Worm (Caenorhabditis elegans) whole organism, L4 larva: ENCODE measurements around the gene F08H9.3.

ENCODE experiments used
- F26F4.8 ChIP-seq: fragments of 200-800 bp; sonication (Bioruptor generic); conservative IDR thresholded peaks from 2 replicates; pipeline ENCODE4 v1.3.6; 2022; ENCODE audit warnings: missing genetic modification characterization, missing compliant biosample characterization
- F49E8.2 ChIP-seq: sonication (generic microtip); optimal IDR thresholded peaks from 2 replicates; lab custom pipeline; 2016; ENCODE audit warnings: missing compliant biosample characterization, mild to moderate bottlenecking, missing genetic modification characterization, borderline replicate concordance
- T26A8.4 ChIP-seq: fragments of 200-800 bp; sonication (Bioruptor generic); IDR thresholded peaks from 2 replicates; pipeline ENCODE4 v1.3.6; 2022; ENCODE audit warnings: missing genetic modification characterization, missing compliant biosample characterization
- Y48G9A.11 ChIP-seq: fragments of 200-800 bp; sonication (Bioruptor generic); IDR thresholded peaks from 2 replicates; pipeline ENCODE4 v1.3.6; 2022; ENCODE audit warnings: missing genetic modification reagents, missing genetic modification characterization, missing compliant biosample characterization
- Y5F2A.4 ChIP-seq: fragments of 200-800 bp; sonication (Bioruptor generic); optimal IDR thresholded peaks from 2 replicates; lab custom pipeline; 2018; ENCODE audit warnings: mild to moderate bottlenecking, missing genetic modification characterization, missing compliant biosample characterization
- Y75B8A.6 ChIP-seq: fragments of 200-800 bp; sonication (Bioruptor generic); IDR thresholded peaks from 2 replicates; pipeline ENCODE4 v1.3.6; 2022; ENCODE audit warnings: missing genetic modification reagents, missing genetic modification characterization, missing compliant biosample characterization
- aha-1 ChIP-seq: fragments of 150-350 bp; peaks from one replicate; lab custom pipeline; 2014; ENCODE audit warnings: missing biosample characterization, missing genetic modification characterization
- arid-1 ChIP-seq: fragments of 200-800 bp; sonication (Bioruptor generic); conservative IDR thresholded peaks from 2 replicates; pipeline ENCODE4 v1.3.6; 2022; ENCODE audit warnings: missing genetic modification reagents, missing genetic modification characterization, missing compliant biosample characterization
- ceh-28 ChIP-seq: fragments of 150-350 bp; optimal IDR thresholded peaks from 2 replicates; lab custom pipeline; 2014; ENCODE audit warnings: missing biosample characterization, missing genetic modification reagents, missing genetic modification characterization
- ceh-32 ChIP-seq: sonication (generic microtip); optimal IDR thresholded peaks from 2 replicates; lab custom pipeline; 2016; ENCODE audit warnings: mild to moderate bottlenecking, missing genetic modification characterization, missing compliant biosample characterization; ENCODE audit not compliant: poor library complexity
- ceh-44 ChIP-seq: fragments of 200-800 bp; sonication (Bioruptor generic); IDR thresholded peaks from 2 replicates; pipeline ENCODE4 v1.3.6; 2022; ENCODE audit warnings: missing genetic modification reagents, missing genetic modification characterization, missing compliant biosample characterization
- cey-2 ChIP-seq: sonication (generic microtip); optimal IDR thresholded peaks from 3 replicates; lab custom pipeline; 2017; ENCODE audit warnings: missing genetic modification characterization, mild to moderate bottlenecking, missing compliant biosample characterization, antibody characterized with exemption, borderline replicate concordance; ENCODE audit not compliant: insufficient read depth
- daf-8 ChIP-seq: fragments of 200-800 bp; sonication (Bioruptor generic); IDR thresholded peaks from 2 replicates; pipeline ENCODE4 v1.3.6; 2022; ENCODE audit warnings: missing genetic modification characterization, missing compliant biosample characterization
- dmd-6 ChIP-seq: fragments of 200-800 bp; sonication (Bioruptor generic); IDR thresholded peaks from 2 replicates; pipeline ENCODE4 v1.3.6; 2022; ENCODE audit warnings: missing genetic modification reagents, missing genetic modification characterization, missing compliant biosample characterization
- dve-1 ChIP-seq: sonication (generic microtip); optimal IDR thresholded peaks from 2 replicates; lab custom pipeline; 2017; ENCODE audit warnings: antibody characterized with exemption, mild to moderate bottlenecking, missing genetic modification characterization, missing compliant biosample characterization; ENCODE audit not compliant: insufficient read depth
- egl-27 ChIP-seq: sonication (generic microtip); optimal IDR thresholded peaks from 3 replicates; lab custom pipeline; 2017; ENCODE audit warnings: missing biosample characterization, missing genetic modification reagents, missing genetic modification characterization
- fos-1 ChIP-seq: fragments of 150-350 bp; optimal IDR thresholded peaks from 2 replicates; lab custom pipeline; 2014; ENCODE audit warnings: missing biosample characterization, missing genetic modification characterization
- hlh-11 ChIP-seq: fragments of 200-800 bp; sonication (Bioruptor generic); optimal IDR thresholded peaks from 2 replicates; lab custom pipeline; 2018; ENCODE audit warnings: mild to moderate bottlenecking, missing genetic modification characterization, missing compliant biosample characterization
- jun-1 ChIP-seq: fragments of 150-350 bp; optimal IDR thresholded peaks from 2 replicates; lab custom pipeline; 2014; ENCODE audit warnings: missing biosample characterization, missing genetic modification reagents, missing genetic modification characterization
- lin-1 ChIP-seq: fragments of 200-800 bp; sonication (Bioruptor generic); IDR thresholded peaks from 2 replicates; pipeline ENCODE4 v1.3.6; 2022; ENCODE audit warnings: missing genetic modification reagents, missing genetic modification characterization, missing compliant biosample characterization
- mdl-1 ChIP-seq, 2 experiments: fragments of 150-350 bp in 1 of 2; sonication (generic microtip) in 1 of 2; optimal IDR thresholded peaks; 2 replicates each; lab custom pipeline; 2014 to 2017; ENCODE audit warnings: missing biosample characterization in 2 of 2, missing genetic modification characterization in 2 of 2
- mdt-29 ChIP-seq: fragments of 200-800 bp; sonication (Bioruptor generic); IDR thresholded peaks from 2 replicates; pipeline ENCODE4 v1.3.6; 2022; ENCODE audit warnings: missing genetic modification reagents, missing genetic modification characterization, missing compliant biosample characterization
- mep-1 ChIP-seq: fragments of 150-350 bp; sonication (generic microtip); optimal IDR thresholded peaks from 3 replicates; lab custom pipeline; 2014; ENCODE audit warnings: missing biosample characterization, missing genetic modification characterization
- mes-2 ChIP-seq: sonication (generic microtip); optimal IDR thresholded peaks from 2 replicates; lab custom pipeline; 2016; ENCODE audit warnings: missing genotype, mild to moderate bottlenecking, missing genetic modification characterization, missing compliant biosample characterization; ENCODE audit not compliant: poor library complexity, severe bottlenecking
- mxl-3 ChIP-seq: fragments of 200-800 bp; sonication (Bioruptor generic); optimal IDR thresholded peaks from 2 replicates; lab custom pipeline; 2018; ENCODE audit warnings: mild to moderate bottlenecking, missing genetic modification characterization, missing compliant biosample characterization
- nhr-102 ChIP-seq: sonication (generic microtip); optimal IDR thresholded peaks from 2 replicates; lab custom pipeline; 2016; ENCODE audit warnings: mild to moderate bottlenecking, missing genetic modification characterization, moderate library complexity, missing compliant biosample characterization
- nhr-25 ChIP-seq: sonication (generic microtip); optimal IDR thresholded peaks from 2 replicates; lab custom pipeline; 2017; ENCODE audit warnings: missing genetic modification characterization, mild to moderate bottlenecking, missing compliant biosample characterization, antibody characterized with exemption, moderate library complexity, borderline replicate concordance; ENCODE audit not compliant: insufficient read depth
- nhr-28 ChIP-seq: fragments of 150-350 bp; optimal IDR thresholded peaks from 2 replicates; lab custom pipeline; 2014; ENCODE audit warnings: missing biosample characterization, missing genetic modification characterization
- nhr-48 ChIP-seq: sonication (generic microtip); optimal IDR thresholded peaks from 2 replicates; lab custom pipeline; 2016; ENCODE audit warnings: mild to moderate bottlenecking, missing genetic modification characterization, missing compliant biosample characterization
- nhr-6 ChIP-seq: fragments of 150-350 bp; optimal IDR thresholded peaks from 2 replicates; lab custom pipeline; 2014; ENCODE audit warnings: missing biosample characterization, missing genetic modification characterization
- nhr-76 ChIP-seq: fragments of 150-350 bp; optimal IDR thresholded peaks from 2 replicates; lab custom pipeline; 2014; ENCODE audit warnings: missing biosample characterization, missing genetic modification characterization
- pqm-1 ChIP-seq: sonication (generic microtip); optimal IDR thresholded peaks from 2 replicates; lab custom pipeline; 2017; ENCODE audit warnings: missing biosample characterization, missing genetic modification characterization
- rbr-2 ChIP-seq: sonication (generic microtip); optimal IDR thresholded peaks from 2 replicates; lab custom pipeline; 2016; ENCODE audit warnings: missing genotype, missing genetic modification characterization, missing compliant biosample characterization
- skn-1 ChIP-seq: fragments of 150-350 bp; optimal IDR thresholded peaks from 2 replicates; lab custom pipeline; 2014; ENCODE audit warnings: missing biosample characterization, missing genetic modification characterization
- spr-1 ChIP-seq: sonication (generic microtip); optimal IDR thresholded peaks from 2 replicates; lab custom pipeline; 2016; ENCODE audit warnings: mild to moderate bottlenecking, missing genetic modification characterization, missing compliant biosample characterization
- tra-1 ChIP-seq: fragments of 200-800 bp; sonication (Bioruptor generic); IDR thresholded peaks from 2 replicates; pipeline ENCODE4 v1.3.6; 2022; ENCODE audit warnings: missing genetic modification reagents, missing genetic modification characterization, missing compliant biosample characterization
- unc-62 ChIP-seq, 3 experiments: fragments of 150-350 bp in 1 of 3; sonication (generic microtip); optimal IDR thresholded peaks in 2 of 3; peaks in 1 of 3; 1 replicate in 1 of 3; 2 replicates in 2 of 3; lab custom pipeline; 2014 to 2017; ENCODE audit warnings: missing biosample characterization in 3 of 3, missing genetic modification characterization in 3 of 3, missing genetic modification reagents in 3 of 3, missing genotype in 1 of 3
- zfp-2 ChIP-seq: sonication (generic microtip); optimal IDR thresholded peaks from 2 replicates; lab custom pipeline; 2016; ENCODE audit warnings: mild to moderate bottlenecking, missing genetic modification characterization, missing compliant biosample characterization
- zip-2 ChIP-seq: fragments of 150-350 bp; optimal IDR thresholded peaks from 2 replicates; lab custom pipeline; 2014; ENCODE audit warnings: missing biosample characterization, missing genetic modification characterization

Gene F08H9.3

ce11 chrV:14508556-14508955 is 45.4 kb upstream of the F08H9.3 start:
- TF ChIP-seq tra-1 (GFP tag; lab: Robert Waterston, UW) (no peak), unc-62 (GFP tag; optimal IDR thresholded peaks at IDR 0.05 in 1 of 2; lab: Kevin White, UChicago) (peak in 1 of 2 experiments; percentile 66), unc-62 (tag; optimal IDR thresholded peaks at IDR 0.05; lab: Kevin White, UChicago) (no peak), daf-8 (GFP tag; lab: Robert Waterston, UW) (no peak), arid-1 (GFP tag; lab: Robert Waterston, UW) (no peak), nhr-6 (tag; lab: Kevin White, UChicago) (no peak), aha-1 (tag; lab: Kevin White, UChicago) (peak; percentile 68)

ce11 chrV:14508005-14508521 is 44.9 kb upstream of the F08H9.3 start, which contains the start of gene R02D5.1:
Gene R02D5.1 (plus strand): TSS chrV:14508249.
- no peak for TF ChIP-seq F26F4.8
- peak; percentile 43 for TF ChIP-seq nhr-48 (tag; lab: Kevin White, UChicago)
- TF ChIP-seq jun-1 = no peak
- no peak for TF ChIP-seq Y48G9A.11 (GFP tag; lab: Robert Waterston, UW)
- TF ChIP-seq T26A8.4 (GFP tag; lab: Robert Waterston, UW) = no peak
- peak; percentile 25 for TF ChIP-seq hlh-11

- TF ChIP-seq ceh-44 (GFP tag; lab: Robert Waterston, UW) (no peak), F49E8.2 (tag; lab: Kevin White, UChicago) (no peak), nhr-28 (peak; percentile 13), T26A8.4 (GFP tag; lab: Robert Waterston, UW) (no peak), unc-62 (GFP tag; optimal IDR thresholded peaks at IDR 0.05 in 1 of 2; lab: Kevin White, UChicago) (peak in 1 of 2 experiments; percentile 40), unc-62 (tag; optimal IDR thresholded peaks at IDR 0.05; lab: Kevin White, UChicago) (no peak), aha-1 (tag; lab: Kevin White, UChicago) (peak; percentile 75), fos-1 (no peak), mdt-29 (GFP tag; lab: Robert Waterston, UW) (no peak)
These were observed 43.9 kb upstream of the F08H9.3 start for ce11 chrV:14506713-14507675.

- TF ChIP-seq unc-62 (GFP tag; optimal IDR thresholded peaks at IDR 0.05 in 1 of 2; lab: Kevin White, UChicago) (peak in 1 of 2 experiments; percentile 66), unc-62 (tag; optimal IDR thresholded peaks at IDR 0.05; lab: Kevin White, UChicago) (no peak), spr-1 (peak; percentile 69), nhr-102 (tag; lab: Kevin White, UChicago) (peak; percentile 17), mdl-1 (tag; optimal IDR thresholded peaks at IDR 0.05; lab: Kevin White, UChicago) (peak; percentile 52 to 56), Y5F2A.4 (GFP tag; lab: Kevin White, UChicago) (no peak), mep-1 (tag; lab: Kevin White, UChicago) (peak; percentile 2), egl-27 (no peak), nhr-25 (tag; lab: Kevin White, UChicago) (peak; percentile 4), mes-2 (tag; lab: Kevin White, UChicago) (peak; percentile 34), rbr-2 (tag; lab: Kevin White, UChicago) (peak; percentile 26), aha-1 (tag; lab: Kevin White, UChicago) (peak; percentile 81), jun-1 (no peak), daf-8 (GFP tag; lab: Robert Waterston, UW) (no peak), nhr-48 (tag; lab: Kevin White, UChicago) (peak; percentile 78), pqm-1 (tag; lab: Kevin White, UChicago) (peak; percentile 77), mxl-3 (GFP tag; lab: Kevin White, UChicago) (peak; percentile 92), mdt-29 (GFP tag; lab: Robert Waterston, UW) (no peak), ceh-32 (no peak), tra-1 (GFP tag; lab: Robert Waterston, UW) (peak; percentile 72; the same call in 1 of the 2 replicates), zip-2 (tag; lab: Kevin White, UChicago) (no peak), lin-1 (GFP tag; lab: Robert Waterston, UW) (peak; percentile 28; the same call in 1 of the 2 replicates), dve-1 (tag; lab: Kevin White, UChicago) (peak; percentile 65), nhr-76 (tag; lab: Kevin White, UChicago) (no peak), dmd-6 (GFP tag; lab: Robert Waterston, UW) (peak; percentile 75), cey-2 (peak; percentile 62), ceh-28 (tag; lab: Kevin White, UChicago) (no peak), zfp-2 (tag; lab: Kevin White, UChicago) (no peak), skn-1 (tag; lab: Kevin White, UChicago) (no peak), Y75B8A.6 (no peak)
These were observed 42.6 kb upstream of the F08H9.3 start for ce11 chrV:14505745-14506214.
